Worm (Caenorhabditis elegans): ENCODE results near the gene F28B4.3.

F28B4.3 gene

DNA sequence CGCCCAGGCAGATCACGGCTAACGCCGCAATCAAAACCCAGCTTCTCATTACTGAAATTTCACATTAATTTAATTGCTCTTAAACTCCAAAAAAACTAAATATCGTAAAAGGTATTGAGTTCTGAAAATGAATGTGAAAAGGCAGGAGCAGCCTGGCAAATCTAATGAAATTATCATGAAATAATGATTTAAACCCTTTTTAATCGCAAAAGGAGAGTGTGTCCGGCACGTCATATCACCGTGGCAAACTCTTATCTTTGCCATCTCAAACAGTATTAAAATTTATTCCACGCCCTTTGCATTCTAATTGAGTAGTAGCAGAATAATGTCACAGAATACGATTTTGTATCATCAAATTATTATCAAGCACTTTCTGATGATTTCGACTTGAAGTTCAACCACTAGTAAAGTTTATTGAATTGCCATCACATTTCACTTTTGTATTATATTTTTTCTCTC lies at the start of gene F28B4.3:
Gene F28B4.3, minus strand, starts transcription at position 51 of the 459 bp plus-strand sequence.
- TF ChIP-seq W03F9.2 (tag; optimal IDR thresholded peaks at IDR 0.05) (no peak), him-1 (tag; optimal IDR thresholded peaks at IDR 0.05) (no peak), dao-5 (tag; optimal IDR thresholded peaks at IDR 0.05) (no peak)

DNA sequence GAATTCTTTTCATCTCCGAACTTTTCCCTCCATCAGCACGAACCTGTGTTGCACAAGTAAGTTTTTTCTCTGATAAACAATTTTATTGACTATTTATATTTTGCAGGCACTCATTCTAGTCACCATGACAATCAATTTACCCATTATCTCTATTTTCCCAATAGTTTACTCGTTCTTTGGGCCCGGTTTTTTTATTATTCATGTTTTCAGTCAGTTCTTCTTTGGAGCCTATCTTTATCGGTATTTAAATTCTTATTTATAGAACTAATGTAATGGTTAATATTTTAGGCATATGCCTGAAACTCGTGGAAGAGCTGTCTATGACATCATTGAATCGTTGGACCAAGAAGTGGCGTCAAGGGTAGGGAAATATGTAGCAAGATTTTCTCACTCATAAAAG lies 49.8 kb upstream of the F28B4.3 start:
- TF ChIP-seq him-1 (tag; optimal IDR thresholded peaks at IDR 0.05) (no peak), dao-5 (tag; optimal IDR thresholded peaks at IDR 0.05) (no peak), W03F9.2 (tag; optimal IDR thresholded peaks at IDR 0.05) (no peak)

DNA sequence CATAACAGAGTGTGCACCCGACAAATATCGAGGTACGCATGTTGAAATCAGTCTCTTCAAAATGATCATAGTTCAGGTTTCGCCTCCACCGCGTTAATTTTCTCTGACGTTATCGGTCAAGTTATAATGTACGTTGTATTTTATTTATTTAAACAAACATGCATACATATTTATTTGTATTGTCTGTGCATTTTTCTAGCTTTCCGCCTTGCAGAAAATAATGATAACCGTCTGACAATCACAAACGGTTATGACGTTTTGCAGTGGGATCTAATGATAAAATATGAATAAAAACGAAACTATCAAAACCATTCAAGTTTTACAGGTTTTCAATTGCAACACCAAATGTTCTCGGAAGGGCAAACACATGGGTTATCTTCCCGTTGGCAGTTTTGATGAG lies 48.0 kb upstream of the F28B4.3 start:
- TF ChIP-seq him-1 (tag; optimal IDR thresholded peaks at IDR 0.05) (no peak), dao-5 (tag; optimal IDR thresholded peaks at IDR 0.05) (no peak), W03F9.2 (tag; optimal IDR thresholded peaks at IDR 0.05) (no peak)

DNA sequence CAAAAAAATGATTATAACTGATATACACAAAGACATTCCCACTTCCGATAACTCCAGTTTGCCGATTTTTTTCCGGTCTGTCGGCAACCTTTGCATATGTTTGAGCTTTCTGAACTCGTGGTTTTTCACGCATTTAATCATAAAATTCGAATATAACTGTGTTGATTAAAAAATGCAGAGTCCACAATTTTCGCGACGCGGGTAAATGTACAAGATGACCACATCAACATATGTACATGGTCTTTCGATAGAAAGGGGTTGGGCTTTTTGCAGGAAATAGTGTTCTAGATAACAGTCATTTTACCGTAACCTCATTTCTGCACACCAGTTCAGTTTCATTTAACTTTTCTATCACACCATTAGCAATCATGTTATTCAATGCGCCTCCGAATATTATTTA lies 47.1 kb upstream of the F28B4.3 start, which contains the start of gene K09C4.5:
Gene K09C4.5, plus strand, starts transcription at position 326 of the 400 bp plus-strand sequence.
- no peak for TF ChIP-seq him-1 (tag; optimal IDR thresholded peaks at IDR 0.05)
- no peak for TF ChIP-seq W03F9.2 (tag; optimal IDR thresholded peaks at IDR 0.05)
- TF ChIP-seq dao-5 (tag; optimal IDR thresholded peaks at IDR 0.05), result no peak

DNA sequence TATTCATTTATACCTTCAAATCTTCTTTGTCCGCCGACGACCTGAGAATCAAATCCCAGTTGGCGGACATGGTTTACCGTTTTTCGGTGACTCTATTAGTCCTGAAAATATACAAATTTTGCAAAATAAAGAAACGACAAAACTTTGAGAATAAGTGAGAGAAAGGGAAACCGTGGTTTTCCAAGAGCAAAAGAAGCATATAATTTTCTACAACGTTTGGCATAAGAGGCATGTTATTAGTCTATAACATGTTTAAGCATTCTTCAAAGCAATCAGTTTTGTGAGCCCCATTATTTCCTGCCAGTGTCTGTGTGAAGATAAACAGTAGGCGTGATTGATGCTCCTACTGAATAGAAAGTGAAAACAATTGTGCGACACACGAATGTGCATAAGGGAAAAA lies 44.9 kb upstream of the F28B4.3 start, which contains the start of gene K09C4.10:
Gene K09C4.10, minus strand, starts transcription at position 101 of the 400 bp plus-strand sequence.
- TF ChIP-seq dao-5 (tag; optimal IDR thresholded peaks at IDR 0.05) (no peak), him-1 (tag; optimal IDR thresholded peaks at IDR 0.05) (no peak), W03F9.2 (tag; optimal IDR thresholded peaks at IDR 0.05) (no peak)

DNA sequence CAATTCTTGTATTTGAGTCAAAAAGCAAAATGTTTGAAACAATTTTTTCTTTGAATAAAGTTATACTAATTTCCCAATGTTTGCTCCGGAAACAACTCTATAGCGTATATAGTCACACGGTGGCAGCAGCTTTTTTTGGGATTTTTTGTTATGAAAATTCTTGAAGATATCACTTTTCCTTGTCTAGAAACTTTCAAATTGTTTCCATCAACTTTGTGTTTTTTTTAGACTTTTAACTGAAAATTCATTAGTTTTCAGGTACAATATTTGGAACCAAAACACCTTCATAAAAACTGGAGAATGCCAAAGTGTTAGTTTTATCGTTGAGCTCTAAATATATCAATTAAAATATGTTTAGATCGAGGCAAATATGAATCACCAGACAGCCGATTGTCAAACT lies 37.4 kb upstream of the F28B4.3 start, which contains the start of gene K09C4.7:
Gene K09C4.7, plus strand, starts transcription at position 301 of the 400 bp plus-strand sequence.
- TF ChIP-seq him-1 (tag; optimal IDR thresholded peaks at IDR 0.05) (no peak), dao-5 (tag; optimal IDR thresholded peaks at IDR 0.05) (no peak)

DNA sequence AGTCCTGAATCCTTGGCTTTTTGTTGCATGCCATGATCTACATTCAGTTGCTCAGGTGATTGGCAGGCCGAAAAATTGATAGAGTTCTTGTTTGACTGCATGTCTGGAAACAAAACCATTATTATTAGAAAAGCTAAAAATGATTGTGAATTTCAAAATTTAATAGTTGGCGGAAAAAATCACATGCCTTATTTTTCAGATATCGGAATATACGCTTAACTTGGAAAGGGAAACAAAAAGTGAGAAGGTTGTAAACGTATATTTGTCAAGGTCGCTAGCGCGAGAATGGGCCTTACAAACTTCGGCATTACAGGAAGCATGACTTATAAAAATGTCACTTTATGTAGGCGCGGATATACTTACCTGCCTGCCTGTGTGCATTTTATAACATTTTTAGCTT lies 36.5 kb upstream of the F28B4.3 start, which contains the start of gene K09C4.9:
Gene K09C4.9, minus strand, starts transcription at position 101 of the 400 bp plus-strand sequence.
- TF ChIP-seq dao-5 (tag; optimal IDR thresholded peaks at IDR 0.05), result no peak
- no peak for TF ChIP-seq him-1 (tag; optimal IDR thresholded peaks at IDR 0.05)
- TF ChIP-seq W03F9.2 (tag; optimal IDR thresholded peaks at IDR 0.05), result no peak

DNA sequence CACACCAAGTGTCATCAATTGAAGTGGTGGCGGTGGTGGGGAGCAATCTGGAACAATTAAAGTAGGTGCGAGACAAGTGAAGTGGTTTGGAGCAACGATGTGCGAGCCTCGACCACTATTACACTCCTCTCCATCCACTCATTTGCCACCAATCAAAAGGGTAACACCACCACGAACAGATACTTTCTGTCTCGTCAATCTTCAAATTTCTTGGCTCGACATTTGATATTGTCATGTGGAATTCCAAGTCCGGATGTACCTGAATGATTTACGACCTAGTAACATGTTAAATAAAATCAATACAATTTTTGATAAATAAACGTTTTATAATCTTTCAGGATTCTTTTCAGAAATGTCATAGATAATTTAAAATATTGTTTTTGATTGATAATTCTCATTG lies 35.6 kb upstream of the F28B4.3 start, which contains the start of gene sul-1:
Gene sul-1, minus strand, starts transcription at position 101 of the 400 bp plus-strand sequence.
- TF ChIP-seq him-1 (tag; optimal IDR thresholded peaks at IDR 0.05) (no peak), dao-5 (tag; optimal IDR thresholded peaks at IDR 0.05) (no peak), W03F9.2 (tag; optimal IDR thresholded peaks at IDR 0.05) (no peak)

DNA sequence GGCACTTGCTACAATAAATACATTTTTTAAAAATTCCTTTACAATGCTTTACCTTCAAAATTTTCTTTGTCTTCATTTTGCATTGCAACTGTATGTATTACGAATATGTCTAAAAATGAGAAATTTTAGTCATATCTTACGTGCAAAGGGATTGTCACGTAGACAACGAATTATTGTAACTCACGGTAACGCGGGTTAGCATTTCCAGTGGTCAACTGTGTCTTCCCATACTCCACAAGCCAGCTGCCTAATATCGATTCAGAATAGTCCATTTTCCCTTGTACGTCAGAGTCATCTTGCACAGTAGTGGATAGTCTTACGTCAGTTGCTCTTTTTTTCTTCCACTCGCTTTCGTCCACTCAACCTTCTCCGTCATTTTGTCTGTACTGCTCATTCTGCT lies 27.4 kb upstream of the F28B4.3 start, which contains the start of gene fbxb-71:
Gene fbxb-71, plus strand, starts transcription at position 301 of the 400 bp plus-strand sequence.
- TF ChIP-seq him-1 (tag; optimal IDR thresholded peaks at IDR 0.05) (no peak), W03F9.2 (tag; optimal IDR thresholded peaks at IDR 0.05) (no peak), dao-5 (tag; optimal IDR thresholded peaks at IDR 0.05) (no peak)

DNA sequence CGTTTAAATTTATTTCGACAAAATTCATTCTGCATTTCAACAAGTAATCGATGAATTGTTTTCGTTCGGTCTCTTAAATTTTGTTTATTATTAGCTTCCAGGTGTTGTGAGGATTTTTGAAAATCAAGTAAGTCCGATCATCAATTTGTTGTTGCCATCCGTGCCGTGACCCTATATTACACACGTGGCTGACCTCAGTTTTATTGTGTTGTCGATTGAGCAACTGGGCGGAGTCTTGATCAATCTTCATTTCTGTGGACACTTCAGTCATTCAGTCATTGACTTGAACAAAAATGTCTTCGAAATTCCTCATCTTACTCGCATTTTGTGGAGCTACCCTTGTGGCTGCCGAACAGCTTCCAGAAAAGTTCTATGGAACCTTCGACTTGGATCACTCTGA lies 25.3 kb upstream of the F28B4.3 start, which contains the start of gene lbp-2:
Gene lbp-2, plus strand, starts transcription at position 102 of the 400 bp plus-strand sequence.
- TF ChIP-seq dao-5 (tag; optimal IDR thresholded peaks at IDR 0.05), result no peak
- no peak for TF ChIP-seq him-1 (tag; optimal IDR thresholded peaks at IDR 0.05)
- no peak for TF ChIP-seq W03F9.2 (tag; optimal IDR thresholded peaks at IDR 0.05)

DNA sequence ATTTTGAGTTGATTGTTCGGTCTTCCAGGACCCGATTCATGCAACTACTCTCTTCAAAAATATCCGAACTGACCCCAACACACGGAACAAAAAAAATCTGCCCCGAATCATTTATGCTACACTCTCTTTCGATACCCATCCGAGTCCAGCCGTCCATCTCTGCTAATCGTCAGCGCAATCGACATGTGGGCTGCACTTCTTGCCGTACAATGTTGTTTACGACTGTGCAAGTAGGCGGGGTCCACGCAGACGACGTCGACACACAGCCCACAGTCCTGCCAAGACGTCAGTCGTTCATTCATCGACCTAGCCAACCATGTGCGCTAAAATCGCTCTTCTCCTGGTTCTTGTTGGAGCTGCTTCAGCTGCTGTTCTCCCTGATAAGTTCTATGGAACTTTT lies 23.6 kb upstream of the F28B4.3 start, which contains the start of gene lbp-1:
Gene lbp-1, plus strand, starts transcription at position 301 of the 400 bp plus-strand sequence.
- TF ChIP-seq dao-5 (tag; optimal IDR thresholded peaks at IDR 0.05) (no peak), him-1 (tag; optimal IDR thresholded peaks at IDR 0.05) (no peak), W03F9.2 (tag; optimal IDR thresholded peaks at IDR 0.05) (no peak)

DNA sequence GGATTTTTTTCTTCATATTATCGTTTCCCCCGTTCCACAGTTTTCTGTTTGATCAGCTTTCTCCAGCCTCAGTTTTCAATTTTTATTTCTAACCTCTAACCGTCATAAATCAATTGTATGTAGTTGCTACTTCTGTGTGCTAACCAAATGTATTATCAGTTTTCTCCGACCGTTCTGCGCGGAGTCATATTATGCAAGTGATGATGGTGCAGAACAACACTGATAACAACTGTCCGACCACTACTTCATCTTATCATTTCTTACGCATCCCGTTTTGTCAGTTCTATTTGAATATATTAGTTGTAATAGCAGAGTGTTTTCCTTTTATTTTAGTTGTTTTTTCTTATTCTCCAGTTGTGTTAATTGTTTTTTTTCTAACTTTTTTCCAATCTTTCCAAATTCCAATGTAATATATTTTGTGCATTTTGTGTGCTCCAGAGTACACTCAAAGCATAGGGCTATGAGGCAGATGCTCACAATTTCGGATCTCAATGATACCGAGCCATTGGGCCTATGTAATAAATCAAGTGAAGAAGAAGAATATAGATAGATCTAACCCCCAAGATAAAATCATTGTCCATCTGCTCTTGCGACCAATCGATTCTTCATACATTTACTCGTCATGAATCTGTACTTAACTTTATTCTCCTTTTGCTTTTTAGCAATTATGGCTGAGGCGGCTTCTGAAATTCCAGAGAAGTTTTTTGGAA lies 21.7 kb upstream of the F28B4.3 start, which contains the start of gene lbp-3:
Gene lbp-3, plus strand, starts transcription at position 589 of the 710 bp plus-strand sequence.
- no peak for TF ChIP-seq him-1 (tag; optimal IDR thresholded peaks at IDR 0.05)
- no peak for TF ChIP-seq dao-5 (tag; optimal IDR thresholded peaks at IDR 0.05)
- no peak for TF ChIP-seq W03F9.2 (tag; optimal IDR thresholded peaks at IDR 0.05)

DNA sequence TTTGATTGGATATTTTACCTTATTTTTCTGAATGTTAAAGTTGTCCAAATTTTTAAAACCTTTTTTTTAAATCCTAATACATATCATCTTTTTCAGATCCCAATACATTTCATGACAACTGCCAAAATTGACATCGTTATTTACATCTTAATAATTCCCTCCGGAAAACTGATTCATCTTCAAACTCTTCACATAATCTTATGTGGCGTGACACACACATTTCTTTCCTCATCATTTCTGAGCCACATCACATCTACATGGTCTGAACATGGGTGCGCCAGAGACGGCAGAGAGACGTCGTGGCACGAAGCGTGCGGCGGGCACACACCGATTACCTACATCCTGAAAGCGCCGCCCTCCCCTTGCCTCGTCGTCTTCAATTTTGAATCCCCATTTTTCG lies 17.3 kb upstream of the F28B4.3 start, which contains the start of gene tba-9:
Gene tba-9, plus strand, starts transcription at position 301 of the 400 bp plus-strand sequence.
- TF ChIP-seq dao-5 (tag; optimal IDR thresholded peaks at IDR 0.05) (no peak), W03F9.2 (tag; optimal IDR thresholded peaks at IDR 0.05) (no peak), him-1 (tag; optimal IDR thresholded peaks at IDR 0.05) (no peak)

DNA sequence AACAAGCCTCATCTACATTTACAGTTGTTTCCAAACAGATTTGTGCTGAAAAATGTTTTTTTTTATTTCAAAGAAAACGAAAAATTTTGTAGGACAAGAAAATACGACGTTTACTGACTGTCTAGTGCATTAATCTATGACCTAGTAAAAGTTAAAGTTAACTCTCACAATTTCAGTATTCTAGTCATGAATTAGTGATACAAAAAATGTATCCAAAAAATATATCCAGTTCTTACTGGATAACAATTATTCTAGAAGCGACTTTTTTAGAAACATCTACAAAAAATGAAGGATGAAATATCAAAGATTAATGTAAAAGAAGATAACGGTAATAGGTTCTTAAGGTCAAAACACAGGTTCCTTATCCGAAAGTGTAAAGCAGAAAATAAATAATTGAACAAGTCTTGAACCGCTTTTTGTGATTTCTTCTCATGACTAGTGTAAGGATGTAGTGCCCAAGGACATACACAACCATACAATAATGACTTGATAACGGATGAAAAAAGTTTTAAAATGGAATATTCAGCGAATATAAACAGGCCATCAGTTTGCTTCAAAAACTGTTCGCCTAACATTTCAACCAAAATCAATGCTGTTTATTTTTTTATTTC lies 15.4 kb upstream of the F28B4.3 start, which contains the start of gene pqn-37:
Gene pqn-37, minus strand, starts transcription at position 51 of the 611 bp plus-strand sequence.
- TF ChIP-seq him-1 (tag; optimal IDR thresholded peaks at IDR 0.05) (no peak), dao-5 (tag; optimal IDR thresholded peaks at IDR 0.05) (no peak), W03F9.2 (tag; optimal IDR thresholded peaks at IDR 0.05) (no peak)
